Fruit fly (Drosophila melanogaster): ENCODE measurements around the gene CG32037.

Gene CG32037

DNA sequence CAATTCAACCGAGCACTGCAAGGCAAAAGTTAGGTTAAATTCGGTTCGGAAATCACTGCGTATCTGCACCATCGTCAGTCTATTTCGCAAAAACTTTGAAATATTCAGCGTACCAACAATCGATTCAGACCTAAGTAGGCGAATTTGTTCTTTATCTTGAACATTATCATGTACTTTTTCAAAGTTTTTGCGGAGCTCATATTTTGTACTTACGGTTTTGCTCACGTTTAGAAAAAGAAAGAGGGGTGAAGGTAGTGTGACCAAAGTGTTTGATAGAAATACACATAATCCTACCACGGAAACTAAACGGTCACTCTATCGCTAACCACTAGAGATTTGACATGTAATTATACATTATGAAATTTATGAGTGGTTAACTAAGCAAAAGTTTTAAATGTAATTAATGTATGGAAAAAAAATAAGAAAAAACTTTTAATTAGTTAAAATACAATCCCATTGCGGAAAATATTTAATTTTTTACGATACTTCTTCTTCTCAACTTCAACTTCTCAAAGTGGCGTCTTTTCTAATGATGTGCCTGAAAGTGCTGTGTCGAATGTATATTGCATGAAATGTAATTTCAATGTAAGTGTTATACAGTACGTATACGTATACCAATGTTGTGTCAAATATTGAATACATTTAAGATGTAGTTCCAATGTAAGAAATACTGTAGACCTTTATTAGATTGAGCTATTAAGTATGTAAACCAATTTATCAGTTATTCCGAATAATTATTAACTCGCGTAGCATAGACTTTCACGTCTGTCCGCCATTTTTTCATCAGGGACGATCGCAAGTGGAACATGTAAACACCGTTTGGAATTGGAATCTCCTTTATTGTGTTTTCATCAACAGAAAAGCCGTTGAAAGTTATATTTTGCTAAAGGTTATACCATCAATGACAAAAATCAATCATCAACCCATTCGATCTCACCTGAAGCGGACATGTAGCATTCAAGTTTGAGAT, 19.6 kb upstream of the CG32037 start, which contains the start of gene RpS9:
Gene RpS9 (minus strand): TSS at position 245 of the 970 bp plus-strand sequence.
- no peak for TF ChIP-seq CG7786 (GFP tag; optimal IDR thresholded peaks at IDR 0.05)
- TF ChIP-seq toy (GFP tag; IDR thresholded peaks at IDR 0.05): no peak
- TF ChIP-seq E2f1 (GFP tag; IDR thresholded peaks at IDR 0.05): no peak
- no peak for TF ChIP-seq slbo (GFP tag; IDR thresholded peaks at IDR 0.05)
- no peak for TF ChIP-seq crp (GFP tag; optimal IDR thresholded peaks at IDR 0.05)
- TF ChIP-seq CG17912 (GFP tag; optimal IDR thresholded peaks at IDR 0.05): peak; percentile 77
- TF ChIP-seq ap (GFP tag; IDR thresholded peaks at IDR 0.05): no peak
- no peak for TF ChIP-seq CG10209 (GFP tag; optimal IDR thresholded peaks at IDR 0.05)
- peak; percentile 9 for TF ChIP-seq CG4707 (GFP tag; optimal IDR thresholded peaks at IDR 0.05)
- peak; percentile 8 for TF ChIP-seq CG13775 (GFP tag; optimal IDR thresholded peaks at IDR 0.05)
- no peak for TF ChIP-seq pan (optimal IDR thresholded peaks at IDR 0.05)
- no peak for TF ChIP-seq pan (GFP tag; optimal IDR thresholded peaks at IDR 0.05 in 1 of 2, IDR thresholded peaks at IDR 0.05 in 1 of 2)
- TF ChIP-seq CG12769 (tag; optimal IDR thresholded peaks at IDR 0.05): peak; percentile 47
- no peak for TF ChIP-seq wor (GFP tag; IDR thresholded peaks at IDR 0.05)
- TF ChIP-seq psq (GFP tag; optimal IDR thresholded peaks at IDR 0.05): no peak
- no peak for TF ChIP-seq CG12155 (GFP tag; optimal IDR thresholded peaks at IDR 0.05)
- peak; percentile 35 for TF ChIP-seq unpg (GFP tag; optimal IDR thresholded peaks at IDR 0.05)
- no peak for TF ChIP-seq CG14860 (GFP tag; IDR thresholded peaks at IDR 0.05; ENCODE audit: partially characterized antibody)
- no peak for TF ChIP-seq CG7963 (GFP tag; IDR thresholded peaks at IDR 0.05; ENCODE audit: partially characterized antibody)
- no peak for TF ChIP-seq Sry-δ (GFP tag; optimal IDR thresholded peaks at IDR 0.05)
- TF ChIP-seq Drgx (GFP tag; IDR thresholded peaks at IDR 0.05): no peak
- no peak for TF ChIP-seq CG9609 (GFP tag; optimal IDR thresholded peaks at IDR 0.05)
- no peak for TF ChIP-seq Six4 (GFP tag; optimal IDR thresholded peaks at IDR 0.05)
- TF ChIP-seq CG15601 (tag; optimal IDR thresholded peaks at IDR 0.05): no peak
- TF ChIP-seq CG14014 (GFP tag; IDR thresholded peaks at IDR 0.05): no peak; the same call in 1 of the 2 replicates
- TF ChIP-seq hth (optimal IDR thresholded peaks at IDR 0.05): no peak
- TF ChIP-seq CG13296 (GFP tag; optimal IDR thresholded peaks at IDR 0.05): peak; percentile 75
- TF ChIP-seq CG32772 (GFP tag; IDR thresholded peaks at IDR 0.05): no peak
- no peak; the same call in 1 of the 2 replicates for TF ChIP-seq ranshi (GFP tag; IDR thresholded peaks at IDR 0.05)
- TF ChIP-seq CG7372 (GFP tag; IDR thresholded peaks at IDR 0.05): no peak
- TF ChIP-seq Mad (GFP tag; optimal IDR thresholded peaks at IDR 0.05): no peak
- no peak for TF ChIP-seq maf-S (GFP tag; optimal IDR thresholded peaks at IDR 0.05)
- peak; percentile 43; the same call in 1 of the 2 replicates for TF ChIP-seq CG3847 (GFP tag; IDR thresholded peaks at IDR 0.05)
- TF ChIP-seq tin (GFP tag; optimal IDR thresholded peaks at IDR 0.05): no peak
- TF ChIP-seq mld (GFP tag; IDR thresholded peaks at IDR 0.05; ENCODE audit: partially characterized antibody): no peak
- no peak for TF ChIP-seq Dad (GFP tag; optimal IDR thresholded peaks at IDR 0.05)
- TF ChIP-seq Mrtf (GFP tag; IDR thresholded peaks at IDR 0.05): no peak
- no peak for TF ChIP-seq Dek (tag; optimal IDR thresholded peaks at IDR 0.05)
- TF ChIP-seq nerfin-1 (tag; optimal IDR thresholded peaks at IDR 0.05): peak; percentile 52
- TF ChIP-seq luna (GFP tag; optimal IDR thresholded peaks at IDR 0.05): no peak
- TF ChIP-seq bowl (GFP tag; IDR thresholded peaks at IDR 0.05): no peak
- TF ChIP-seq CG8281 (tag; optimal IDR thresholded peaks at IDR 0.05): no peak
- no peak for TF ChIP-seq CG12299 (tag; optimal IDR thresholded peaks at IDR 0.05)
- TF ChIP-seq chinmo (GFP tag; IDR thresholded peaks at IDR 0.05; ENCODE audit: partially characterized antibody): no peak
- no peak for TF ChIP-seq br (optimal IDR thresholded peaks at IDR 0.05)
- no peak for TF ChIP-seq kah (GFP tag; optimal IDR thresholded peaks at IDR 0.05)
- no peak for TF ChIP-seq Ravus (GFP tag; IDR thresholded peaks at IDR 0.05)
- no peak for TF ChIP-seq CG2889 (GFP tag; IDR thresholded peaks at IDR 0.05)
- peak; percentile 48 for TF ChIP-seq odd (GFP tag; optimal IDR thresholded peaks at IDR 0.05)
- TF ChIP-seq CoRest (tag; optimal IDR thresholded peaks at IDR 0.05): no peak

All from whole organism, embryonic.